Fruit fly (Drosophila melanogaster): ENCODE measurements around the gene PolZ2.

Gene PolZ2

DNA sequence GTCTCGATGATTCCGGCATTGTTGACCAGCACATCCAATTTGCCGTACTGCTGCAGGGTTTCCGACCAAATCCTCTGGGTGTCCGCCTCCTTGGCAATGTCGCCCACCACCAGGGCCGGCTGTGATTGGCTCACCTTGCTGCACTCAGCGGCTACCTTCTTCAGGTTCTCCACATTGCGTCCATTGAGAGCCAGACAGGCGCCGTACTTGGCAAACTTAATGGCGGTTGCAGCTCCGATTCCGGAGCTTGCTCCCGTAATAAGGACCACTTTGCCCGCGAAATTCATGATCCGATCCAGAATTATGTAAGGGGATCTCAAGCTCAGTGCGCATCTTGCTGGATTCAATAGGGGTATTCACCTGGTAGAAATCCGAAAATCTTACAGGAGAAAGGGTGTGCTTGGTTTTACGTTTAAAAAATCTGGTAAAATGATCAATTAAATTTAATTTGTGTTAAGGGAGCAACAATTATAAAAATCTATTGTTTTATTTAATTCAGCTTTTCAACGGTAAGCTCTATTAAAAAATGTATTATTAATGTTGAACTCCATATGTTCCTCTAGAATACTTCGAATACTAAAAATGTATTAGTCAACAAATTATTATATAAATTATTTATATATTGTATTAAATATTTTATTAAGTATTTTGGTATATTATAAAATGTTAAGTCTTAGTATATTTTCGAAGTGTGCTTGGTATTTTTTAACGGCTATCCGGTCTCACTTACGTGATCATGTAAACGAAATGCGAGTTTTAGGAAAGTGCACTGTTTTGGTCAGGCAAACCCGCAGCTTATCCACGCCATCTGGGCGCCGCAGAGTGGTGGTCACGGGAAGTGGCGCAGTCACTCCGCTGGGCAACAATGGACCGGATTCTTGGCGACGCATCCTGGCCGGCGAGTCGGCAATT lies 48.1 kb downstream of the PolZ2 start, which contains the start of the genes CG31548 and CG12170:
TSS of gene CG31548 (minus strand) at position 334 of the 912 bp plus-strand sequence.
TSS of gene CG12170 (plus strand) at position 716 of the 912 bp plus-strand sequence.
- no peak for TF ChIP-seq CG17801 (GFP tag; optimal IDR thresholded peaks at IDR 0.05; ENCODE audit: partially characterized antibody)
